Worm (Caenorhabditis elegans): ENCODE data around the gene let-19.

The let-19 gene

DNA sequence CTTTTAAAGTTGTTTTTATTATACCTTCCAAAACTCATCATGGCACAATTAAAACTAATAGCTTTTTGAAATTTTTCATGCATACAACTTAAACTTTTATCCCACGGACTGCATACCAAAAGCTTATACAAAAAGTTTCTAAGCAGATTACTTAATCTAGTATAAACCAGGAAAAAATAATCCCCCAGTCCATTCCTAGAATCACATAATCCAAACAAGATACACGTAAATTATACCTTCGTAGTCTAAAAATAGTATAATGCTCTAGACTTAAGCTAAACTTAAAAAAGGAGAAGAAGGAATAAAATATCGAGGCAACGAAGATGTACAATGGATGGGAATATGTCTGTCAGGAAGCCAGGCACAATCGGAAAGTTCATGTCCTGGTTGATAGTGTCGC, 24.5 kb downstream of the let-19 start:
- no peak for TF ChIP-seq F10B5.3 (tag; optimal IDR thresholded peaks at IDR 0.05)
- TF ChIP-seq lsy-2 (tag; optimal IDR thresholded peaks at IDR 0.05) = no peak
- TF ChIP-seq dmd-6 (GFP tag; IDR thresholded peaks at IDR 0.05) = no peak
- TF ChIP-seq snpc-1.2 (GFP tag; IDR thresholded peaks at IDR 0.05) = no peak
- TF ChIP-seq nhr-11 (tag; optimal IDR thresholded peaks at IDR 0.05) = no peak
- no peak for TF ChIP-seq saeg-2 (GFP tag; IDR thresholded peaks at IDR 0.05)
- no peak for TF ChIP-seq zip-2 (tag; optimal IDR thresholded peaks at IDR 0.05)
- TF ChIP-seq sdz-12 (GFP tag; optimal IDR thresholded peaks at IDR 0.05) = no peak
- TF ChIP-seq lin-15B (tag; optimal IDR thresholded peaks at IDR 0.05) = no peak
- TF ChIP-seq nhr-6 (tag; optimal IDR thresholded peaks at IDR 0.05) = no peak
- TF ChIP-seq unc-62 (GFP tag; optimal IDR thresholded peaks at IDR 0.05 in 1 of 2) = no peak
- no peak for TF ChIP-seq unc-62 (tag; optimal IDR thresholded peaks at IDR 0.05)
- TF ChIP-seq snpc-4 (tag; optimal IDR thresholded peaks at IDR 0.05) = no peak
- TF ChIP-seq ZK546.5 (tag; optimal IDR thresholded peaks at IDR 0.05) = no peak
- no peak for TF ChIP-seq F37D6.2 (tag; optimal IDR thresholded peaks at IDR 0.05)
- no peak for TF ChIP-seq aly-2 (tag; optimal IDR thresholded peaks at IDR 0.05)
- no peak for TF ChIP-seq ceh-20 (GFP tag; IDR thresholded peaks at IDR 0.05)
- no peak for TF ChIP-seq D1046.2 (GFP tag; IDR thresholded peaks at IDR 0.05)
- no peak for TF ChIP-seq hlh-30 (tag; optimal IDR thresholded peaks at IDR 0.05; ENCODE audit: insufficient read depth)
- no peak for TF ChIP-seq zag-1 (tag; optimal IDR thresholded peaks at IDR 0.05)

DNA sequence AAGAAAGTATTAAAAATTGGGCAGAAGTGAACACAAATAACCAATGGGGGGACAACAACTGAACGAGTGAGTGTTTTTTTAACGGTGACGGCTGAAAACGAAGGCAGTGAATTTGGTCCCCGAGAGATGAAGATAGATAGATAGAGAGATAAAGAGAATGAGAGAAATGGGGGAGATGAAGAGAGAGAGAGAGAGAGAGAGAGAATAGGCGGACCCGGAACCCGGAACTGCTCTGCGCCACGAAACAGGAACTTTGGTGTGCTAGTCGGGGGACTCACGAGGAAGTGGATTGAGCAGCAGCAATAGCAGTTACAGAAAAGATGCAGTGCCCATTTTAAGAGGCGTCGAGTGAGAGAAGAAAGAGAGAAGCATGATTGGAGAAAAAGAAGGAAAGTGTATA, 25.6 kb downstream of the let-19 start:
- no peak for TF ChIP-seq pqm-1 (tag; optimal IDR thresholded peaks at IDR 0.05)
- no peak for TF ChIP-seq zfp-3 (GFP tag; conservative IDR thresholded peaks at IDR 0.05)
- TF ChIP-seq zip-2 (tag; optimal IDR thresholded peaks at IDR 0.05) = no peak
- no peak for TF ChIP-seq lin-13 (GFP tag; optimal IDR thresholded peaks at IDR 0.05)
- TF ChIP-seq T26A8.4 (GFP tag; IDR thresholded peaks at IDR 0.05) = no peak
- TF ChIP-seq spr-3 (GFP tag; optimal IDR thresholded peaks at IDR 0.05) = no peak
- TF ChIP-seq vab-7 (GFP tag; IDR thresholded peaks at IDR 0.05) = no peak
- peak; percentile 48 for TF ChIP-seq gei-8 (GFP tag; optimal IDR thresholded peaks at IDR 0.05)
- TF ChIP-seq dve-1 (tag; optimal IDR thresholded peaks at IDR 0.05; ENCODE audit: insufficient read depth) = no peak
- TF ChIP-seq daf-16 (GFP tag; optimal IDR thresholded peaks at IDR 0.05) = peak in 1 of 2 experiments; percentile 49
- TF ChIP-seq daf-16 (tag; optimal IDR thresholded peaks at IDR 0.05) = no peak
- TF ChIP-seq jun-1 (tag; optimal IDR thresholded peaks at IDR 0.05) = no peak
- TF ChIP-seq F37D6.2 (tag; optimal IDR thresholded peaks at IDR 0.05) = peak; percentile 59
- no peak for TF ChIP-seq unc-130 (GFP tag; optimal IDR thresholded peaks at IDR 0.05)
- no peak for TF ChIP-seq F10B5.3 (tag; optimal IDR thresholded peaks at IDR 0.05)
- TF ChIP-seq lim-7 (GFP tag; IDR thresholded peaks at IDR 0.05) = no peak
- TF ChIP-seq snpc-4 (tag; optimal IDR thresholded peaks at IDR 0.05) = no peak
- TF ChIP-seq egl-27 (tag; optimal IDR thresholded peaks at IDR 0.05) = no peak
- no peak for TF ChIP-seq unc-39 (tag; optimal IDR thresholded peaks at IDR 0.05)
- no peak for TF ChIP-seq nhr-237 (tag; optimal IDR thresholded peaks at IDR 0.05)
- no peak for TF ChIP-seq lin-15B (tag; optimal IDR thresholded peaks at IDR 0.05)
- TF ChIP-seq daf-12 (tag; optimal IDR thresholded peaks at IDR 0.05) = no peak
- no peak for TF ChIP-seq php-3 (GFP tag; IDR thresholded peaks at IDR 0.05)
- no peak for TF ChIP-seq zag-1 (tag; optimal IDR thresholded peaks at IDR 0.05)
- no peak for TF ChIP-seq F26F4.8 (GFP tag; conservative IDR thresholded peaks at IDR 0.05)
- TF ChIP-seq aha-1 (tag) = peak; percentile 41
- no peak for TF ChIP-seq lir-3 (tag; optimal IDR thresholded peaks at IDR 0.05)
- peak; percentile 72; the same call in 1 of the 2 replicates for TF ChIP-seq ceh-20 (GFP tag; IDR thresholded peaks at IDR 0.05)
- no peak for TF ChIP-seq madf-9 (GFP tag; conservative IDR thresholded peaks at IDR 0.05)
- no peak for TF ChIP-seq ztf-11 (tag; optimal IDR thresholded peaks at IDR 0.05)
- no peak for TF ChIP-seq nhr-111 (GFP tag; optimal IDR thresholded peaks at IDR 0.05)
- peak; percentile 96 for TF ChIP-seq fkh-10 (GFP tag; optimal IDR thresholded peaks at IDR 0.05)
- TF ChIP-seq rbr-2 (tag; optimal IDR thresholded peaks at IDR 0.05) = peak; percentile 88
- TF ChIP-seq ceh-28 (tag; optimal IDR thresholded peaks at IDR 0.05) = no peak
- TF ChIP-seq saeg-2 (GFP tag; IDR thresholded peaks at IDR 0.05) = no peak
- TF ChIP-seq aly-2 (tag; optimal IDR thresholded peaks at IDR 0.05) = no peak
- peak; percentile 6 for TF ChIP-seq ceh-32 (tag; optimal IDR thresholded peaks at IDR 0.05; ENCODE audit: poor library complexity)
- TF ChIP-seq nhr-6 (tag; optimal IDR thresholded peaks at IDR 0.05) = no peak
- TF ChIP-seq zip-11 (GFP tag; IDR thresholded peaks at IDR 0.05) = no peak
- TF ChIP-seq T20F7.1 (GFP tag; optimal IDR thresholded peaks at IDR 0.05) = no peak
- no peak for TF ChIP-seq dmd-9 (GFP tag; IDR thresholded peaks at IDR 0.05)

All from whole organism, L4 larva.